Worm (Caenorhabditis elegans): ENCODE data around the gene sre-44.
"Not testable (repeated sequence)": the region's sequence is repeated elsewhere in the genome, so short reads cannot be mapped to it uniquely, and the experiment has no call there.

- not testable (repeated sequence) for TF ChIP-seq hnd-1 (tag; optimal IDR thresholded peaks at IDR 0.05); flt-1 (GFP tag; IDR thresholded peaks at IDR 0.05); ets-7 (tag; optimal IDR thresholded peaks at IDR 0.05); hmg-4 (GFP tag; optimal IDR thresholded peaks at IDR 0.05); ama-1 (optimal IDR thresholded peaks at IDR 0.05); ceh-13 (GFP tag; optimal IDR thresholded peaks at IDR 0.05); tbx-11 (GFP tag; IDR thresholded peaks at IDR 0.05); sea-1 (GFP tag; conservative IDR thresholded peaks at IDR 0.05); tra-4 (tag; optimal IDR thresholded peaks at IDR 0.05)
Measured at ce11 chrII:14000044-14000443, 50.7 kb downstream of the sre-44 start, which contains the start of gene F01D5.3.

All from whole organism, early embryonic.